Worm (Caenorhabditis elegans): ENCODE data around the gene F07G6.5.

DNA sequence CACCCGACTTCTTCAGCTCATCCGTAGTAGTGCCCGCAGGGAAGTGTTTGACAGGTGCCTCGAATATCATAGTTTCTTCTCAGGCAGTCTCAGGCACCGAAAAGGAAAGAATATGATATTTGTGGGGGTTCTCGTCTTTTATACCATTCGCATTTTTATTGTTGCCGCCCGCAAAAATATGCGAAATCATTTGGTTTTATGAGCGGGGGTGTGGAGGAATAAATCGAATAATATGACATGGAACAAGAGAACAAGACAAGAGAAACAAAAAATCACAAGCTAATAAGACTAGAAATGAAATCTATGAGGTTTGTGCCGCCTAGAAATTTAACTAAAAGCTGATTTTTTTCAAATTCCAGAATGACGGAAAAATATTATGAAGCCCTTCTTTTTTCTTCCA lies 13.9 kb upstream of the F07G6.5 start, which contains the start of gene F07G6.8:
- TF ChIP-seq jun-1 (tag; optimal IDR thresholded peaks at IDR 0.05): no peak
- no peak for TF ChIP-seq aly-2 (tag; optimal IDR thresholded peaks at IDR 0.05)
- TF ChIP-seq nhr-11 (tag; optimal IDR thresholded peaks at IDR 0.05): no peak
- TF ChIP-seq egl-27 (tag; optimal IDR thresholded peaks at IDR 0.05): no peak
- TF ChIP-seq elt-3 (tag; optimal IDR thresholded peaks at IDR 0.05): no peak
- TF ChIP-seq ztf-11 (tag; optimal IDR thresholded peaks at IDR 0.05): no peak
- no peak for TF ChIP-seq unc-98 (GFP tag; IDR thresholded peaks at IDR 0.05)
- TF ChIP-seq ceh-90 (tag; optimal IDR thresholded peaks at IDR 0.05): no peak
- no peak for TF ChIP-seq lsy-2 (tag; optimal IDR thresholded peaks at IDR 0.05)
- no peak for TF ChIP-seq C16A3.4 (tag; optimal IDR thresholded peaks at IDR 0.05)
- no peak for TF ChIP-seq nhr-237 (tag; optimal IDR thresholded peaks at IDR 0.05)
